Worm (Caenorhabditis elegans) whole organism, L4/young adult: ENCODE measurements around the gene F22B7.9.

ENCODE experiments used
- W03F9.2 ChIP-seq: fragments of 150-350 bp; optimal IDR thresholded peaks from 2 replicates; lab custom pipeline; 2014; ENCODE audit warnings: missing biosample characterization, missing genetic modification characterization
- dao-5 ChIP-seq: sonication (generic microtip); optimal IDR thresholded peaks from 2 replicates; lab custom pipeline; 2016; ENCODE audit warnings: missing genotype, missing genetic modification characterization, moderate library complexity, missing compliant biosample characterization
- him-1 ChIP-seq: sonication (generic microtip); optimal IDR thresholded peaks from 2 replicates; lab custom pipeline; 2016; ENCODE audit warnings: missing genotype, missing genetic modification reagents, missing genetic modification characterization, missing compliant biosample characterization

Gene F22B7.9

ce11 chrIII:8674980-8675485, 21.3 kb upstream of the F22B7.9 start, which contains the start of gene pgl-2:
TSS of gene pgl-2 (minus strand) at chrIII:8675435.
- TF ChIP-seq W03F9.2 (tag; lab: Kevin White, UChicago): no peak
- no peak for TF ChIP-seq dao-5 (tag; lab: Kevin White, UChicago)
- TF ChIP-seq him-1 (tag; lab: Kevin White, UChicago): no peak

- TF ChIP-seq him-1 (tag; lab: Kevin White, UChicago) (no peak), W03F9.2 (tag; lab: Kevin White, UChicago) (no peak), dao-5 (tag; lab: Kevin White, UChicago) (no peak)
These were observed 15.0 kb upstream of the F22B7.9 start for ce11 chrIII:8668717-8669116.

ce11 chrIII:8667382-8667781, 13.7 kb upstream of the F22B7.9 start, which contains the start of gene dpy-19:
TSS of gene dpy-19 (minus strand) at chrIII:8667482.
- TF ChIP-seq W03F9.2 (tag; lab: Kevin White, UChicago) (no peak), him-1 (tag; lab: Kevin White, UChicago) (no peak), dao-5 (tag; lab: Kevin White, UChicago) (no peak)

- no peak for TF ChIP-seq him-1 (tag; lab: Kevin White, UChicago)
- no peak for TF ChIP-seq dao-5 (tag; lab: Kevin White, UChicago)
- no peak for TF ChIP-seq W03F9.2 (tag; lab: Kevin White, UChicago)
These were observed 11.2 kb upstream of the F22B7.9 start, which contains the start of gene F22B7.1 for ce11 chrIII:8664897-8665388. TSS of gene F22B7.1 (plus strand) at chrIII:8665338.

ce11 chrIII:8663143-8663542, 9.4 kb upstream of the F22B7.9 start:
- TF ChIP-seq him-1 (tag; lab: Kevin White, UChicago) (no peak), W03F9.2 (tag; lab: Kevin White, UChicago) (no peak), dao-5 (tag; lab: Kevin White, UChicago) (no peak)

ce11 chrIII:8658367-8658761, 4.6 kb upstream of the F22B7.9 start:
- TF ChIP-seq W03F9.2 (tag; lab: Kevin White, UChicago) (peak; percentile 91), him-1 (tag; lab: Kevin White, UChicago) (peak; percentile 76), dao-5 (tag; lab: Kevin White, UChicago) (no peak)

- TF ChIP-seq W03F9.2 (tag; lab: Kevin White, UChicago) (no peak), dao-5 (tag; lab: Kevin White, UChicago) (no peak), him-1 (tag; lab: Kevin White, UChicago) (no peak)
These were observed 4.1 kb upstream of the F22B7.9 start for ce11 chrIII:8657676-8658366.

ce11 chrIII:8656957-8657356, 3.2 kb upstream of the F22B7.9 start:
- TF ChIP-seq W03F9.2 (tag; lab: Kevin White, UChicago) (no peak), him-1 (tag; lab: Kevin White, UChicago) (no peak), dao-5 (tag; lab: Kevin White, UChicago) (no peak)

- TF ChIP-seq dao-5 (tag; lab: Kevin White, UChicago) (no peak), him-1 (tag; lab: Kevin White, UChicago) (no peak), W03F9.2 (tag; lab: Kevin White, UChicago) (no peak)
These were observed 2.3 kb upstream of the F22B7.9 start for ce11 chrIII:8656055-8656454.

- TF ChIP-seq W03F9.2 (tag; lab: Kevin White, UChicago) (no peak), dao-5 (tag; lab: Kevin White, UChicago) (no peak), him-1 (tag; lab: Kevin White, UChicago) (no peak)
These were observed 1.7 kb upstream of the F22B7.9 start for ce11 chrIII:8655412-8655811.

- TF ChIP-seq W03F9.2 (tag; lab: Kevin White, UChicago) (no peak), dao-5 (tag; lab: Kevin White, UChicago) (no peak), him-1 (tag; lab: Kevin White, UChicago) (no peak)
These were observed 765 bp upstream of the F22B7.9 start for ce11 chrIII:8654400-8654980.

ce11 chrIII:8653457-8653856, 268 bp downstream of the F22B7.9 start:
- TF ChIP-seq W03F9.2 (tag; lab: Kevin White, UChicago) (no peak), dao-5 (tag; lab: Kevin White, UChicago) (no peak), him-1 (tag; lab: Kevin White, UChicago) (no peak)

- TF ChIP-seq dao-5 (tag; lab: Kevin White, UChicago) (no peak), him-1 (tag; lab: Kevin White, UChicago) (no peak), W03F9.2 (tag; lab: Kevin White, UChicago) (no peak)
These were observed 803 bp downstream of the F22B7.9 start for ce11 chrIII:8652922-8653321.
